Worm (Caenorhabditis elegans): ENCODE data around the gene nhr-222.
"Not testable (repeated sequence)": the region's sequence is repeated elsewhere in the genome, so short reads cannot be mapped to it uniquely, and the experiment has no call there.

nhr-222 gene

ce11 chrV:3506252-3506651 is 37.0 kb downstream of the nhr-222 start, which contains the start of gene ugt-64:
Gene ugt-64, minus strand, starts transcription at chrV:3506352.
- not testable (repeated sequence) for TF ChIP-seq pag-3 (tag; optimal IDR thresholded peaks at IDR 0.05; ENCODE audit: borderline replicate concordance); sox-2 (GFP tag; IDR thresholded peaks at IDR 0.05); tbx-2 (tag; optimal IDR thresholded peaks at IDR 0.05)

- TF ChIP-seq elt-2 (tag; optimal IDR thresholded peaks at IDR 0.05) (peak; percentile 91), dve-1 (tag; optimal IDR thresholded peaks at IDR 0.05) (no peak), sdc-2 (tag; optimal IDR thresholded peaks at IDR 0.05) (no peak), hlh-13 (GFP tag; optimal IDR thresholded peaks at IDR 0.05) (no peak), tbx-7 (tag; optimal IDR thresholded peaks at IDR 0.05) (no peak)
Observed at ce11 chrV:3505745-3506144, 37.5 kb downstream of the nhr-222 start.

- TF ChIP-seq fax-1 (tag; optimal IDR thresholded peaks at IDR 0.05) (no peak), ets-4 (tag; optimal IDR thresholded peaks at IDR 0.05) (no peak), C38D4.7 (GFP tag; optimal IDR thresholded peaks at IDR 0.05) (no peak), lin-11 (tag; optimal IDR thresholded peaks at IDR 0.05) (no peak), tbx-2 (tag; optimal IDR thresholded peaks at IDR 0.05) (no peak), ttx-3 (tag; optimal IDR thresholded peaks at IDR 0.05) (no peak), dve-1 (tag; optimal IDR thresholded peaks at IDR 0.05) (no peak), ceh-45 (GFP tag; IDR thresholded peaks at IDR 0.05) (no peak), ceh-6 (GFP tag; optimal IDR thresholded peaks at IDR 0.05) (no peak), tbx-7 (tag; optimal IDR thresholded peaks at IDR 0.05) (no peak), nfya-1 (tag; optimal IDR thresholded peaks at IDR 0.05) (no peak), gmeb-2 (tag; optimal IDR thresholded peaks at IDR 0.05) (no peak), hlh-8 (tag; optimal IDR thresholded peaks at IDR 0.05) (no peak), odd-2 (tag; optimal IDR thresholded peaks at IDR 0.05) (no peak), ceh-14 (tag; optimal IDR thresholded peaks at IDR 0.05) (no peak), C08G9.2 (tag; optimal IDR thresholded peaks at IDR 0.05) (no peak), fkh-10 (GFP tag; optimal IDR thresholded peaks at IDR 0.05) (no peak), unc-42 (tag; optimal IDR thresholded peaks at IDR 0.05) (no peak), sox-2 (GFP tag; IDR thresholded peaks at IDR 0.05) (no peak), ztf-16 (tag; optimal IDR thresholded peaks at IDR 0.05) (no peak)
Observed at ce11 chrV:3502038-3502437, 41.2 kb downstream of the nhr-222 start, which contains the start of the genes C07G3.8 and C07G3.10. Gene C07G3.8, minus strand, starts transcription at chrV:3502138. Gene C07G3.10, plus strand, starts transcription at chrV:3502307.

- TF ChIP-seq hlh-13 (GFP tag; optimal IDR thresholded peaks at IDR 0.05) (no peak), madf-2 (tag; optimal IDR thresholded peaks at IDR 0.05) (no peak), ceh-2 (tag; optimal IDR thresholded peaks at IDR 0.05) (no peak), ama-1 (optimal IDR thresholded peaks at IDR 0.05) (no peak), elt-4 (tag; optimal IDR thresholded peaks at IDR 0.05) (no peak), odd-2 (tag; optimal IDR thresholded peaks at IDR 0.05) (no peak), gmeb-2 (tag; optimal IDR thresholded peaks at IDR 0.05) (no peak)
Observed at ce11 chrV:3496880-3497279, 46.4 kb downstream of the nhr-222 start, which contains the start of gene C07G3.15. Gene C07G3.15, minus strand, starts transcription at chrV:3496980.
